Worm (Caenorhabditis elegans) whole organism, L4 larva: ENCODE data around the gene lpr-5.

Experiments used
- F26F4.8 ChIP-seq: fragments of 200-800 bp; sonication (Bioruptor generic); conservative IDR thresholded peaks from 2 replicates; pipeline ENCODE4 v1.3.6; 2022; ENCODE audit warnings: missing genetic modification characterization, missing compliant biosample characterization
- F44E2.7 ChIP-seq: fragments of 200-800 bp; sonication (Bioruptor generic); IDR thresholded peaks from 2 replicates; pipeline ENCODE4 v2.1.2; 2022; ENCODE audit warnings: missing genetic modification characterization, missing compliant biosample characterization
- R02D3.7 ChIP-seq: fragments of 150-350 bp; sonication (generic microtip); optimal IDR thresholded peaks from 3 replicates; lab custom pipeline; 2014; ENCODE audit warnings: missing biosample characterization, missing genetic modification characterization
- Y48G9A.11 ChIP-seq: fragments of 200-800 bp; sonication (Bioruptor generic); IDR thresholded peaks from 2 replicates; pipeline ENCODE4 v1.3.6; 2022; ENCODE audit warnings: missing genetic modification reagents, missing genetic modification characterization, missing compliant biosample characterization
- Y5F2A.4 ChIP-seq: fragments of 200-800 bp; sonication (Bioruptor generic); optimal IDR thresholded peaks from 2 replicates; lab custom pipeline; 2018; ENCODE audit warnings: mild to moderate bottlenecking, missing genetic modification characterization, missing compliant biosample characterization
- Y75B8A.6 ChIP-seq: fragments of 200-800 bp; sonication (Bioruptor generic); IDR thresholded peaks from 2 replicates; pipeline ENCODE4 v1.3.6; 2022; ENCODE audit warnings: missing genetic modification reagents, missing genetic modification characterization, missing compliant biosample characterization
- aha-1 ChIP-seq: fragments of 150-350 bp; peaks from one replicate; lab custom pipeline; 2014; ENCODE audit warnings: missing biosample characterization, missing genetic modification characterization
- ceh-82 ChIP-seq: sonication (generic microtip); optimal IDR thresholded peaks from 2 replicates; lab custom pipeline; 2017; ENCODE audit warnings: missing biosample characterization, missing genetic modification characterization
- ces-1 ChIP-seq: fragments of 150-350 bp; sonication (generic microtip); optimal IDR thresholded peaks from 4 replicates; lab custom pipeline; 2014; ENCODE audit warnings: missing biosample characterization, missing genetic modification reagents, missing genetic modification characterization
- daf-12 ChIP-seq: fragments of 150-350 bp; optimal IDR thresholded peaks from 2 replicates; lab custom pipeline; 2014; ENCODE audit warnings: missing biosample characterization, missing genetic modification reagents, missing genetic modification characterization
- daf-8 ChIP-seq: fragments of 200-800 bp; sonication (Bioruptor generic); IDR thresholded peaks from 2 replicates; pipeline ENCODE4 v1.3.6; 2022; ENCODE audit warnings: missing genetic modification characterization, missing compliant biosample characterization
- dmd-8 ChIP-seq: fragments of 200-800 bp; sonication (Bioruptor generic); IDR thresholded peaks from 2 replicates; pipeline ENCODE4 v1.3.6; 2022; ENCODE audit warnings: missing genetic modification characterization, missing compliant biosample characterization
- duxl-1 ChIP-seq: sonication (generic microtip); optimal IDR thresholded peaks from 2 replicates; lab custom pipeline; 2016; ENCODE audit warnings: mild to moderate bottlenecking, missing genetic modification characterization, moderate library complexity, missing compliant biosample characterization; ENCODE audit not compliant: poor library complexity
- fkh-10 ChIP-seq: fragments of 150-350 bp; optimal IDR thresholded peaks from 2 replicates; lab custom pipeline; 2014; ENCODE audit warnings: missing biosample characterization, missing genetic modification reagents, missing genetic modification characterization
- fos-1 ChIP-seq: fragments of 150-350 bp; optimal IDR thresholded peaks from 2 replicates; lab custom pipeline; 2014; ENCODE audit warnings: missing biosample characterization, missing genetic modification characterization
- gei-8 ChIP-seq: fragments of 200-800 bp; sonication (Bioruptor generic); optimal IDR thresholded peaks from 2 replicates; lab custom pipeline; 2018; ENCODE audit warnings: mild to moderate bottlenecking, missing genetic modification characterization, missing compliant biosample characterization
- hlh-11 ChIP-seq: fragments of 200-800 bp; sonication (Bioruptor generic); optimal IDR thresholded peaks from 2 replicates; lab custom pipeline; 2018; ENCODE audit warnings: mild to moderate bottlenecking, missing genetic modification characterization, missing compliant biosample characterization
- hlh-30 ChIP-seq: sonication (generic microtip); optimal IDR thresholded peaks from 2 replicates; lab custom pipeline; 2017; ENCODE audit warnings: antibody characterized with exemption, mild to moderate bottlenecking, missing genetic modification characterization, missing compliant biosample characterization; ENCODE audit not compliant: insufficient read depth
- hmg-1.1 ChIP-seq: fragments of 200-800 bp; sonication (Bioruptor generic); IDR thresholded peaks from 2 replicates; pipeline ENCODE4 v1.3.6; 2022; ENCODE audit warnings: missing genetic modification reagents, missing genetic modification characterization, missing compliant biosample characterization
- jun-1 ChIP-seq: fragments of 150-350 bp; optimal IDR thresholded peaks from 2 replicates; lab custom pipeline; 2014; ENCODE audit warnings: missing biosample characterization, missing genetic modification reagents, missing genetic modification characterization
- lim-7 ChIP-seq: fragments of 200-800 bp; sonication (Bioruptor generic); IDR thresholded peaks from 2 replicates; pipeline ENCODE4 v1.3.6; 2022; ENCODE audit warnings: missing genetic modification characterization, missing compliant biosample characterization
- lin-1 ChIP-seq: fragments of 200-800 bp; sonication (Bioruptor generic); IDR thresholded peaks from 2 replicates; pipeline ENCODE4 v1.3.6; 2022; ENCODE audit warnings: missing genetic modification reagents, missing genetic modification characterization, missing compliant biosample characterization
- lin-13 ChIP-seq: fragments of 150-350 bp; optimal IDR thresholded peaks from 2 replicates; lab custom pipeline; 2014; ENCODE audit warnings: missing biosample characterization, missing genetic modification reagents, missing genetic modification characterization
- lin-39 ChIP-seq: fragments of 150-350 bp; optimal IDR thresholded peaks from 2 replicates; lab custom pipeline; 2014; ENCODE audit warnings: missing biosample characterization, missing genetic modification reagents, missing genetic modification characterization
- lir-3 ChIP-seq: sonication (generic microtip); optimal IDR thresholded peaks from 2 replicates; lab custom pipeline; 2016; ENCODE audit warnings: mild to moderate bottlenecking, missing genetic modification characterization, missing compliant biosample characterization
- lsy-2 ChIP-seq, 2 experiments: fragments of 150-350 bp in 1 of 2; sonication (generic microtip) in 1 of 2; optimal IDR thresholded peaks; 2 replicates each; lab custom pipeline; 2014 to 2017; ENCODE audit warnings: missing biosample characterization in 2 of 2, missing genetic modification characterization in 2 of 2
- madf-9 ChIP-seq: fragments of 200-800 bp; sonication (Bioruptor generic); conservative IDR thresholded peaks from 2 replicates; pipeline ENCODE4 v1.3.6; 2022; ENCODE audit warnings: missing genetic modification reagents, missing genetic modification characterization, missing compliant biosample characterization
- mes-2 ChIP-seq: sonication (generic microtip); optimal IDR thresholded peaks from 2 replicates; lab custom pipeline; 2016; ENCODE audit warnings: missing genotype, mild to moderate bottlenecking, missing genetic modification characterization, missing compliant biosample characterization; ENCODE audit not compliant: poor library complexity, severe bottlenecking
- mxl-3 ChIP-seq: fragments of 200-800 bp; sonication (Bioruptor generic); optimal IDR thresholded peaks from 2 replicates; lab custom pipeline; 2018; ENCODE audit warnings: mild to moderate bottlenecking, missing genetic modification characterization, missing compliant biosample characterization
- nhr-10 ChIP-seq: fragments of 150-350 bp; optimal IDR thresholded peaks from 2 replicates; lab custom pipeline; 2014; ENCODE audit warnings: missing biosample characterization, missing genetic modification characterization
- nhr-11 ChIP-seq: fragments of 150-350 bp; optimal IDR thresholded peaks from 2 replicates; lab custom pipeline; 2014; ENCODE audit warnings: missing biosample characterization, missing genetic modification characterization
- nhr-111 ChIP-seq: fragments of 200-800 bp; sonication (Bioruptor generic); optimal IDR thresholded peaks from 2 replicates; lab custom pipeline; 2018; ENCODE audit warnings: mild to moderate bottlenecking, missing genetic modification characterization, missing compliant biosample characterization
- nhr-237 ChIP-seq: sonication (generic microtip); optimal IDR thresholded peaks from 2 replicates; lab custom pipeline; 2017; ENCODE audit warnings: missing biosample characterization, missing genetic modification characterization
- nhr-28 ChIP-seq: fragments of 150-350 bp; optimal IDR thresholded peaks from 2 replicates; lab custom pipeline; 2014; ENCODE audit warnings: missing biosample characterization, missing genetic modification characterization
- nhr-41 ChIP-seq: fragments of 200-800 bp; sonication (Bioruptor generic); IDR thresholded peaks from 2 replicates; pipeline ENCODE4 v1.3.6; 2022; ENCODE audit warnings: missing genetic modification reagents, missing genetic modification characterization, missing compliant biosample characterization
- nhr-76 ChIP-seq: fragments of 150-350 bp; optimal IDR thresholded peaks from 2 replicates; lab custom pipeline; 2014; ENCODE audit warnings: missing biosample characterization, missing genetic modification characterization
- nhr-77 ChIP-seq: fragments of 150-350 bp; optimal IDR thresholded peaks from 2 replicates; lab custom pipeline; 2014; ENCODE audit warnings: missing biosample characterization, missing genetic modification characterization
- pha-4 ChIP-seq, 2 experiments: fragments of 150-350 bp in 1 of 2; fragments of 200-800 bp in 1 of 2; sonication (Bioruptor generic) in 1 of 2; IDR thresholded peaks in 1 of 2; optimal IDR thresholded peaks in 1 of 2; 2 replicates each; pipeline versions ENCODE4 v1.3.6 to Lab custom; 2014 to 2022; ENCODE audit warnings: missing genetic modification characterization in 2 of 2, missing genetic modification reagents in 2 of 2, missing biosample characterization in 1 of 2, missing compliant biosample characterization in 1 of 2
- php-3 ChIP-seq: fragments of 200-800 bp; sonication (Bioruptor generic); IDR thresholded peaks from 2 replicates; pipeline ENCODE4 v1.3.6; 2022; ENCODE audit warnings: missing genetic modification reagents, missing genetic modification characterization, missing compliant biosample characterization
- pqm-1 ChIP-seq: sonication (generic microtip); optimal IDR thresholded peaks from 2 replicates; lab custom pipeline; 2017; ENCODE audit warnings: missing biosample characterization, missing genetic modification characterization
- sdz-12 ChIP-seq: fragments of 200-800 bp; sonication (Bioruptor generic); optimal IDR thresholded peaks from 2 replicates; lab custom pipeline; 2018; ENCODE audit warnings: mild to moderate bottlenecking, missing genetic modification characterization, missing compliant biosample characterization
- skn-1 ChIP-seq: fragments of 150-350 bp; optimal IDR thresholded peaks from 2 replicates; lab custom pipeline; 2014; ENCODE audit warnings: missing biosample characterization, missing genetic modification characterization
- spr-1 ChIP-seq: sonication (generic microtip); optimal IDR thresholded peaks from 2 replicates; lab custom pipeline; 2016; ENCODE audit warnings: mild to moderate bottlenecking, missing genetic modification characterization, missing compliant biosample characterization
- tag-97 ChIP-seq: fragments of 200-800 bp; sonication (Bioruptor generic); IDR thresholded peaks from 2 replicates; pipeline ENCODE4 v1.3.6; 2022; ENCODE audit warnings: missing genetic modification characterization, missing compliant biosample characterization
- unc-39 ChIP-seq: sonication (generic microtip); optimal IDR thresholded peaks from 2 replicates; lab custom pipeline; 2017; ENCODE audit warnings: missing biosample characterization, missing genetic modification characterization
- unc-62 ChIP-seq, 3 experiments: fragments of 150-350 bp in 1 of 3; sonication (generic microtip); optimal IDR thresholded peaks in 2 of 3; peaks in 1 of 3; 1 replicate in 1 of 3; 2 replicates in 2 of 3; lab custom pipeline; 2014 to 2017; ENCODE audit warnings: missing biosample characterization in 3 of 3, missing genetic modification characterization in 3 of 3, missing genetic modification reagents in 3 of 3, missing genotype in 1 of 3
- vab-7 ChIP-seq: fragments of 200-800 bp; sonication (Bioruptor generic); IDR thresholded peaks from 2 replicates; pipeline ENCODE4 v1.3.6; 2022; ENCODE audit warnings: missing genetic modification reagents, missing genetic modification characterization, missing compliant biosample characterization
- zfp-2 ChIP-seq: sonication (generic microtip); optimal IDR thresholded peaks from 2 replicates; lab custom pipeline; 2016; ENCODE audit warnings: mild to moderate bottlenecking, missing genetic modification characterization, missing compliant biosample characterization

Gene lpr-5

ce11 chrX:11047183-11047582 is 14.7 kb upstream of the lpr-5 start, which contains the start of gene clc-1 (continued):
- TF ChIP-seq Y75B8A.6 (GFP tag; lab: Robert Waterston, UW) (no peak), nhr-10 (no peak), Y5F2A.4 (GFP tag; lab: Kevin White, UChicago) (no peak), fos-1 (tag; lab: Kevin White, UChicago) (peak; percentile 27), F26F4.8 (no peak), pha-4 (GFP tag; IDR thresholded peaks at IDR 0.05; lab: Robert Waterston, UW) (no peak), pha-4 (tag; optimal IDR thresholded peaks at IDR 0.05; lab: Kevin White, UChicago) (no peak), Y48G9A.11 (GFP tag; lab: Robert Waterston, UW) (no peak), daf-8 (GFP tag; lab: Robert Waterston, UW) (no peak), ceh-82 (no peak), lsy-2 (tag; optimal IDR thresholded peaks at IDR 0.05; lab: Kevin White, UChicago) (no peak), daf-12 (tag; lab: Kevin White, UChicago) (no peak), mxl-3 (GFP tag; lab: Kevin White, UChicago) (no peak), nhr-237 (tag; lab: Kevin White, UChicago) (no peak), skn-1 (tag; lab: Kevin White, UChicago) (no peak), nhr-111 (GFP tag; lab: Kevin White, UChicago) (no peak), aha-1 (no peak), gei-8 (GFP tag; lab: Kevin White, UChicago) (no peak), duxl-1 (tag; lab: Kevin White, UChicago) (no peak), lir-3 (tag; lab: Kevin White, UChicago) (no peak), fkh-10 (no peak), pqm-1 (peak; percentile 97), hlh-30 (tag; lab: Kevin White, UChicago) (peak; percentile 1), jun-1 (tag; lab: Kevin White, UChicago) (no peak), lin-13 (GFP tag; lab: Kevin White, UChicago) (no peak), nhr-11 (no peak), vab-7 (GFP tag; lab: Robert Waterston, UW) (no peak), unc-62 (GFP tag; optimal IDR thresholded peaks at IDR 0.05 in 1 of 2; lab: Kevin White, UChicago) (no peak), unc-62 (tag; optimal IDR thresholded peaks at IDR 0.05; lab: Kevin White, UChicago) (no peak), dmd-8 (no peak), lim-7 (GFP tag; lab: Robert Waterston, UW) (no peak), sdz-12 (GFP tag; lab: Kevin White, UChicago) (no peak), php-3 (GFP tag; lab: Robert Waterston, UW) (peak; percentile 57), R02D3.7 (no peak), nhr-28 (tag; lab: Kevin White, UChicago) (peak; percentile 82), F44E2.7 (GFP tag; lab: Robert Waterston, UW) (no peak), ces-1 (GFP tag; lab: Kevin White, UChicago) (no peak), unc-39 (no peak), hlh-11 (tag; lab: Kevin White, UChicago) (peak; percentile 85), lin-1 (GFP tag; lab: Robert Waterston, UW) (peak; percentile 51; the same call in 1 of the 2 replicates), tag-97 (GFP tag; lab: Robert Waterston, UW) (no peak), zfp-2 (tag; lab: Kevin White, UChicago) (no peak), nhr-41 (GFP tag; lab: Robert Waterston, UW) (no peak), spr-1 (tag; lab: Kevin White, UChicago) (no peak), madf-9 (no peak), nhr-77 (tag; lab: Kevin White, UChicago) (peak; percentile 46), hmg-1.1 (GFP tag; lab: Robert Waterston, UW) (no peak), mes-2 (tag; lab: Kevin White, UChicago) (no peak), nhr-76 (tag; lab: Kevin White, UChicago) (no peak), lin-39 (tag; lab: Kevin White, UChicago) (no peak)
